Worm (Caenorhabditis elegans): Measurements from ENCODE around the gene sups-1.

sups-1 gene

DNA sequence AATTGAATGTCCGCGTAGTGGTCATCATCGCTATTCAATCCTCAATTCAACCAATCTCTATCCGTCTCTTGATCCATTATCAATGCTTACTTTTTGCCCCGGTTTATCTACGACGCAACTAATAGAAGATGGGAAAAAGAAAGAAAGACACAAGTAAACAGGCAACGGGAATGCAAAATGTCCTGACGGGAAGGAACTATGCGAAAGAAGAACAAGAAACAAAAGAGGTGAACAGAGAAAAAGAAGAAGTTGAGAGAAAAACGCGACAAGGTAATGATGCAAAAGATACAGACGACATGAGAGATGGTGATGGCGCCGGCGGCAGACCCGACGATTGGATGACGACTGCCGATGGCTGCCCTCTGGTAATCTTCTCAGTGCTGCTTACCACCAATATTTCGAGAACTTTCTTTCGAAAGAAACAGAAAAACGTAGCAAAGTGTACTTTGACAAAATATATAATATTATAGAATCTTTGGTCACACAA lies 38.1 kb downstream of the sups-1 start (continued):
- peak; percentile 32; the same call in 1 of the 2 replicates for TF ChIP-seq hmg-1.2 (GFP tag; IDR thresholded peaks at IDR 0.05)
- peak; percentile 80 for TF ChIP-seq hsf-1 (GFP tag; IDR thresholded peaks at IDR 0.05)
- TF ChIP-seq snpc-3.4 (tag; optimal IDR thresholded peaks at IDR 0.05): no peak
- no peak for TF ChIP-seq efl-1 (GFP tag; optimal IDR thresholded peaks at IDR 0.05)
- no peak for TF ChIP-seq attf-6 (GFP tag; IDR thresholded peaks at IDR 0.05)
- TF ChIP-seq lin-40 (tag; optimal IDR thresholded peaks at IDR 0.05): peak; percentile 75
- TF ChIP-seq snpc-4 (GFP tag; optimal IDR thresholded peaks at IDR 0.05): no peak
- peak in 3 of 4 experiments; percentile 27 to 33 (median 29) for TF ChIP-seq snpc-4 (tag; optimal IDR thresholded peaks at IDR 0.05)
- peak; percentile 40 for TF ChIP-seq K12H6.12 (tag; optimal IDR thresholded peaks at IDR 0.05)
- no peak for TF ChIP-seq snpc-1.3 (tag; optimal IDR thresholded peaks at IDR 0.05; ENCODE audit: insufficient read depth)

DNA sequence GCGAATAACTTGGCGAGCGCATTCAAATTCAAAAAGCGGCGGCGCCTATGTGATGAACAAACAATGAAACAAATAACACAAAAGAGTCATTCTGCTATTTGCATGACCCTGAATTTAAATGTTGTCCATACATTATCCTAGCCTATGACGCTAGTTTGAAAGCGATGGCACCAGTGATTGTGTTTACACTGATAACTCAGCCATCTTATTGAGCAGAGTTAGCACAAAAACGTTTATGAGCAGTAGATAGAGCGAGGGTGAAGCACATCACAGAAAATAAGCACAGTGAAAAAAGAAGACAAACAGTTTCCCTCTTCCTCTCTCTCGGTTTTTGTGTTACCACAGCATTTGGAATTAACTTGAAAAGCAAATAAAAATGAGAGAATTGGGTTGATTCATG lies 39.3 kb downstream of the sups-1 start:
- TF ChIP-seq B0019.2 (GFP tag; conservative IDR thresholded peaks at IDR 0.05): no peak
- TF ChIP-seq nhr-80 (tag; optimal IDR thresholded peaks at IDR 0.05): no peak
- TF ChIP-seq egl-18 (GFP tag; IDR thresholded peaks at IDR 0.05): no peak
- no peak for TF ChIP-seq Y67H2A.10 (GFP tag; conservative IDR thresholded peaks at IDR 0.05)
- no peak for TF ChIP-seq bed-2 (GFP tag; IDR thresholded peaks at IDR 0.05)

DNA sequence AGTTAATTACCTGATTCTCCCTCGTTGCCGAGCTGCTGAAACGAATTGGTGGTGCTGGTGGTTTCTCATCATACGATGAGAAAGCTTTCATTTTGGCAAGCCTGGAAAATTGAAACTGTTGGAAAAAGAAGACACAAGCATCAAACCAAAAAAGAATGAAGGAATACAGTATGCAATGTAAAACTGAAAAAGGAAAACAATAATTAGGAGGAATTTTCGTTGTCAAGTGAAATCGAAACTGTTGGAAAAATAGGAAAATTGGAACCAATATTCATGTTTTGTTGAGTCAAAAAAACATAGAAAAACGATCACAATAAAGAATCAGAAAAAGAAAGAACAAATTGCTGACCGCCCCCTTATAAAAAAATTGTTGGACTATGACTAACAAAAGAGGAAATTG lies 44.6 kb downstream of the sups-1 start, which contains the start of gene pak-1:
Gene pak-1, minus strand, starts transcription at position 101 of the 400 bp plus-strand sequence.
- TF ChIP-seq snpc-1.3 (tag; optimal IDR thresholded peaks at IDR 0.05; ENCODE audit: insufficient read depth) (no peak), dpff-1 (tag; optimal IDR thresholded peaks at IDR 0.05) (no peak), F55B11.4 (tag; optimal IDR thresholded peaks at IDR 0.05; ENCODE audit: borderline replicate concordance, insufficient read depth) (no peak), D2030.7 (GFP tag; IDR thresholded peaks at IDR 0.05) (no peak), rec-8 (tag; optimal IDR thresholded peaks at IDR 0.05) (no peak), hsf-1 (GFP tag; IDR thresholded peaks at IDR 0.05) (no peak), snpc-4 (GFP tag; optimal IDR thresholded peaks at IDR 0.05) (no peak), snpc-4 (tag; optimal IDR thresholded peaks at IDR 0.05) (no peak)

DNA sequence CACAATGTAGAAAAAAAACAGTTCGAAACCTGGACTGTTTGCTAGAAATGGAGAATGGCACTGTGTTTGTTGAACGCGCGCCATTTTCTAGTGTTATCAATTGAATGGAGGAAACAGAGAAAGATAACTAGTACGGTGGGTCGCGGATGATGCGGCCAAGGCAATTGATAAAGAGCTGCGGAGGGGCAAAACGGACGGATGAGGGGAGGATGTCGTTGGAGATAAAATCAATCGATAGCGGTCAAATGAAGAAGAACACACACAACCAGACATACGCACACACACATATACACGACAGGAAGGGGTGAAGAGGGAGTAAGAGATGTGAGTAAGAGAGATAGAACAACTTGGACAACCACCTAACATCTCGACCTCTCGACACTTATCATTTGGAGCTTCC lies 46.1 kb downstream of the sups-1 start:
- TF ChIP-seq F39B2.1 (GFP tag; IDR thresholded peaks at IDR 0.05) (no peak), nhr-80 (tag; optimal IDR thresholded peaks at IDR 0.05) (peak; percentile 43), hrde-1 (tag; optimal IDR thresholded peaks at IDR 0.05; ENCODE audit: borderline replicate concordance) (no peak), B0035.1 (tag; optimal IDR thresholded peaks at IDR 0.05) (no peak), F33H1.4 (GFP tag; IDR thresholded peaks at IDR 0.05) (no peak), lin-40 (tag; optimal IDR thresholded peaks at IDR 0.05) (no peak)

DNA sequence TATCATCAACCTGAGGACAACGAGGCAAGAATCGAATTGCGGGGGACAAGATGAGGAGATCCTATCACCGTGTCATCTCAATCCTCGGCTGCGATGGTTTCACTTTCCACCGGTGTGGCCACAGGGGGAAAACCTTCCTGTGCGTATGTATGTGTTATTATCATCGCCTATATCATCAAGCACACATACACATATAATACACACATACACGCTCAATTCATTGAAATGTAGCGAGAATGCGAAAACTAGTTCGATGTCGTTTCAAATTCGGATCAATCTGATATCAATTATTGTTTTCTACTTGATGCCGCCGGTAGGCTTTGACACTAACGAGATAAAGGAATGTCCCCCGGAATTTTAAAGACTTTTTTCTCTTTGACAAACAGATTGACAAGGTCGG lies 46.9 kb downstream of the sups-1 start:
- TF ChIP-seq B0035.1 (tag; optimal IDR thresholded peaks at IDR 0.05) (no peak), ZK185.1 (tag; optimal IDR thresholded peaks at IDR 0.05; ENCODE audit: poor library complexity, severe bottlenecking) (no peak), ztf-18 (tag; optimal IDR thresholded peaks at IDR 0.05) (no peak), dpff-1 (tag; optimal IDR thresholded peaks at IDR 0.05) (no peak), xnd-1 (tag; optimal IDR thresholded peaks at IDR 0.05) (no peak), tbp1 (GFP tag; optimal IDR thresholded peaks at IDR 0.05) (no peak), F22D6.2 (tag; optimal IDR thresholded peaks at IDR 0.05) (no peak), nhr-80 (tag; optimal IDR thresholded peaks at IDR 0.05) (no peak)

DNA sequence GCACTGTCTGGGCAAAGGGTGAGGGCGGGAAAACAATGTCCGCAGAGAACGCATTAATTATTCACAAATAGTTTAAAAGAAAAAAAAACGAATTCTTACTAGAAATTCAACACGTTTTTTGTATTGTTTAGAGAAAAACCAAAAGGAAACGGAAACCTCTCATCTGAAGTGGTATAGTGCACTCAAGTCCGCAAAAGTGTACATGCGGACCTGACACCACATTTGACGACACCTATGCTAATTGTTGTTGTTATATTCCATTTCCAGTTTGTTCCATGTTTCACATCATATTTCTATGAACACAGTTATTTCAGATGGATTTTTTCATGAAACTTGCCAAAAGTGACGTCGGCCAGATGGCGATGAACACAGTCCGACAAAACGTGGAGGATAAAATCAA lies 48.8 kb downstream of the sups-1 start, which contains the start of gene C45B2.6:
Gene C45B2.6, plus strand, starts transcription at position 136 of the 400 bp plus-strand sequence.
- TF ChIP-seq hmg-1.2 (GFP tag; IDR thresholded peaks at IDR 0.05) (0 out of 2 replicates have a peak, but pooled peaks have one; percentile 9), C06A6.2 (GFP tag; conservative IDR thresholded peaks at IDR 0.05) (no peak), F52B5.7 (tag; optimal IDR thresholded peaks at IDR 0.05) (no peak), ceh-27 (GFP tag; optimal IDR thresholded peaks at IDR 0.05) (peak; percentile 28)
